Worm (Caenorhabditis elegans) whole organism, mixed stage, embryonic: ENCODE data around the gene rpc-25.

Experiments used
- bed-3 ChIP-seq: fragments of 200-800 bp; sonication (Bioruptor generic); optimal IDR thresholded peaks from 3 replicates; lab custom pipeline; 2018; ENCODE audit warnings: mild to moderate bottlenecking, missing genetic modification characterization, moderate library complexity, missing compliant biosample characterization
- ceh-39 ChIP-seq: fragments of 150-350 bp; optimal IDR thresholded peaks from 2 replicates; lab custom pipeline; 2014; ENCODE audit warnings: missing biosample characterization, missing genetic modification characterization
- ces-1 ChIP-seq: fragments of 150-350 bp; optimal IDR thresholded peaks from 2 replicates; lab custom pipeline; 2014; ENCODE audit warnings: missing biosample characterization, missing genetic modification reagents, missing genetic modification characterization
- elt-1 ChIP-seq: sonication (generic microtip); optimal IDR thresholded peaks from 2 replicates; lab custom pipeline; 2017; ENCODE audit warnings: missing genetic modification characterization, mild to moderate bottlenecking, missing compliant biosample characterization, antibody characterized with exemption, moderate library complexity, borderline replicate concordance; ENCODE audit not compliant: insufficient read depth
- elt-3 ChIP-seq: fragments of 150-350 bp; optimal IDR thresholded peaks from 2 replicates; lab custom pipeline; 2014; ENCODE audit warnings: missing biosample characterization, missing genetic modification characterization
- lsy-2 ChIP-seq: fragments of 150-350 bp; optimal IDR thresholded peaks from 2 replicates; lab custom pipeline; 2014; ENCODE audit warnings: missing biosample characterization, missing genetic modification characterization
- nhr-2 ChIP-seq: fragments of 150-350 bp; optimal IDR thresholded peaks from 2 replicates; lab custom pipeline; 2014; ENCODE audit warnings: missing biosample characterization, missing genetic modification characterization
- nhr-237 ChIP-seq: fragments of 150-350 bp; optimal IDR thresholded peaks from 2 replicates; lab custom pipeline; 2014; ENCODE audit warnings: missing biosample characterization, missing genetic modification characterization
- nhr-28 ChIP-seq: fragments of 150-350 bp; optimal IDR thresholded peaks from 2 replicates; lab custom pipeline; 2014; ENCODE audit warnings: missing biosample characterization, missing genetic modification characterization
- nhr-76 ChIP-seq: sonication (generic microtip); optimal IDR thresholded peaks from 2 replicates; lab custom pipeline; 2017; ENCODE audit warnings: missing biosample characterization, missing genetic modification characterization
- pha-4 ChIP-seq: fragments of 150-350 bp; optimal IDR thresholded peaks from 2 replicates; lab custom pipeline; 2018; ENCODE audit warnings: missing biosample characterization, missing genetic modification reagents, missing genetic modification characterization
- sem-2 ChIP-seq: fragments of 200-800 bp; sonication (Bioruptor generic); optimal IDR thresholded peaks from 2 replicates; lab custom pipeline; 2018; ENCODE audit warnings: mild to moderate bottlenecking, missing genetic modification characterization, missing compliant biosample characterization
- snpc-4 ChIP-seq: fragments of 150-350 bp; optimal IDR thresholded peaks from 2 replicates; lab custom pipeline; 2014; ENCODE audit warnings: missing biosample characterization, missing genetic modification characterization
- sptf-1 ChIP-seq: sonication (generic microtip); optimal IDR thresholded peaks from 2 replicates; lab custom pipeline; 2017; ENCODE audit warnings: mild to moderate bottlenecking, missing genetic modification characterization, moderate library complexity, missing compliant biosample characterization

ce11 chrV:10191242-10191641 is 15.2 kb downstream of the rpc-25 start:
- TF ChIP-seq nhr-2 (no peak), elt-1 (no peak), nhr-76 (tag; lab: Kevin White, UChicago) (no peak), sptf-1 (tag; lab: Kevin White, UChicago) (no peak), sem-2 (GFP tag; lab: Kevin White, UChicago) (no peak), snpc-4 (tag; lab: Kevin White, UChicago) (no peak), ces-1 (GFP tag; lab: Kevin White, UChicago) (no peak), elt-3 (tag; lab: Kevin White, UChicago) (no peak), pha-4 (tag; lab: Kevin White, UChicago) (no peak), nhr-237 (tag; lab: Kevin White, UChicago) (no peak), nhr-28 (tag; lab: Kevin White, UChicago) (no peak), lsy-2 (tag; lab: Kevin White, UChicago) (no peak), ceh-39 (tag; lab: Kevin White, UChicago) (no peak), bed-3 (GFP tag; lab: Kevin White, UChicago) (no peak)
